Fruit fly (Drosophila melanogaster) whole organism, embryonic: Measurements from ENCODE around the gene DENR.

ENCODE experiments used
- ATbp ChIP-seq: fragments of 200-800 bp; sonication (Bioruptor generic); optimal IDR thresholded peaks from 2 replicates; lab custom pipeline; 2017; ENCODE audit warnings: missing biosample characterization, mild to moderate bottlenecking, missing genetic modification characterization, missing genetic modification reagents
- CG10209 ChIP-seq: fragments of 200-800 bp; sonication (Bioruptor generic); optimal IDR thresholded peaks from 3 replicates; lab custom pipeline; 2017; ENCODE audit warnings: missing biosample characterization, mild to moderate bottlenecking, missing genetic modification characterization, missing genetic modification reagents
- CG10267 ChIP-seq: fragments of 200-800 bp; sonication (Bioruptor generic); optimal IDR thresholded peaks from 2 replicates; lab custom pipeline; 2018; ENCODE audit warnings: missing biosample characterization, mild to moderate bottlenecking, missing genetic modification characterization, moderate library complexity
- CG10543 ChIP-seq: fragments of 200-800 bp; sonication (Bioruptor generic); optimal IDR thresholded peaks from 3 replicates; lab custom pipeline; 2017; ENCODE audit warnings: missing biosample characterization, mild to moderate bottlenecking, missing genetic modification characterization, moderate library complexity
- CG12071 ChIP-seq: fragments of 200-800 bp; sonication (Bioruptor generic); optimal IDR thresholded peaks from 3 replicates; lab custom pipeline; 2018; ENCODE audit warnings: missing biosample characterization, mild to moderate bottlenecking, missing genetic modification characterization
- CG12769 ChIP-seq: fragments of 200-800 bp; sonication (Bioruptor generic); optimal IDR thresholded peaks from 2 replicates; lab custom pipeline; 2019; ENCODE audit warnings: missing biosample characterization, mild to moderate bottlenecking, missing genetic modification characterization, moderate library complexity
- CG13296 ChIP-seq: fragments of 200-800 bp; sonication (Bioruptor generic); optimal IDR thresholded peaks from 3 replicates; lab custom pipeline; 2018; ENCODE audit warnings: missing biosample characterization, mild to moderate bottlenecking, missing genetic modification characterization
- CG13894 ChIP-seq: fragments of 200-800 bp; sonication (Bioruptor generic); optimal IDR thresholded peaks from 3 replicates; lab custom pipeline; 2018; ENCODE audit warnings: missing biosample characterization, mild to moderate bottlenecking, missing genetic modification characterization, moderate library complexity
- CG14014 ChIP-seq: fragments of 200-800 bp; sonication (Bioruptor generic); IDR thresholded peaks from 2 replicates; pipeline ENCODE4 v1.3.6; 2022; ENCODE audit warnings: missing biosample characterization, missing genetic modification characterization
- CG15011 ChIP-seq: fragments of 200-800 bp; sonication (Bioruptor generic); optimal IDR thresholded peaks from 3 replicates; lab custom pipeline; 2018; ENCODE audit warnings: missing biosample characterization, mild to moderate bottlenecking, missing genetic modification characterization
- CG15269 ChIP-seq: fragments of 200-800 bp; sonication (Bioruptor generic); optimal IDR thresholded peaks from 2 replicates; lab custom pipeline; 2018; ENCODE audit warnings: missing biosample characterization, mild to moderate bottlenecking, missing genetic modification characterization, moderate library complexity
- CG1647 ChIP-seq: fragments of 200-800 bp; sonication (Bioruptor generic); optimal IDR thresholded peaks from 3 replicates; lab custom pipeline; 2016; ENCODE audit warnings: missing biosample characterization, missing genetic modification characterization
- CG1832 ChIP-seq: fragments of 200-800 bp; sonication (Bioruptor generic); optimal IDR thresholded peaks from 2 replicates; lab custom pipeline; 2017; ENCODE audit warnings: missing biosample characterization, mild to moderate bottlenecking, missing genetic modification characterization, inconsistent platforms
- CG2129 ChIP-seq: fragments of 200-800 bp; sonication (Bioruptor generic); IDR thresholded peaks from 2 replicates; pipeline ENCODE4 v1.3.6; 2022; ENCODE audit warnings: missing biosample characterization, missing genetic modification characterization; ENCODE audit not compliant: partially characterized antibody
- CG2678 ChIP-seq: fragments of 200-800 bp; sonication (Bioruptor generic); optimal IDR thresholded peaks from 3 replicates; lab custom pipeline; 2019; ENCODE audit warnings: missing biosample characterization, mild to moderate bottlenecking, missing genetic modification characterization, moderate library complexity
- CG31224 ChIP-seq: fragments of 200-800 bp; sonication (Bioruptor generic); IDR thresholded peaks from 2 replicates; pipeline ENCODE4 v1.3.6; 2022; ENCODE audit warnings: missing biosample characterization, missing genetic modification characterization
- CG3281 ChIP-seq: fragments of 200-800 bp; sonication (Bioruptor generic); optimal IDR thresholded peaks from 3 replicates; lab custom pipeline; 2017; ENCODE audit warnings: missing biosample characterization, mild to moderate bottlenecking, missing genetic modification characterization
- CG3407 ChIP-seq: fragments of 200-800 bp; sonication (Bioruptor generic); optimal IDR thresholded peaks from 2 replicates; lab custom pipeline; 2018; ENCODE audit warnings: missing biosample characterization, mild to moderate bottlenecking, missing genetic modification characterization
- CG4360 ChIP-seq: fragments of 200-800 bp; sonication (Bioruptor generic); IDR thresholded peaks from 2 replicates; pipeline ENCODE4 v1.3.6; 2022; ENCODE audit warnings: missing biosample characterization, missing genetic modification characterization
- CG4707 ChIP-seq: fragments of 200-800 bp; sonication (Bioruptor generic); optimal IDR thresholded peaks from 2 replicates; lab custom pipeline; 2018; ENCODE audit warnings: missing biosample characterization, mild to moderate bottlenecking, missing genetic modification characterization, moderate library complexity
- CG6175 ChIP-seq: fragments of 200-800 bp; sonication (Bioruptor generic); IDR thresholded peaks from 3 replicates; pipeline ENCODE4 v1.3.6; 2022; ENCODE audit warnings: missing biosample characterization, missing genetic modification characterization
- CG8359 ChIP-seq: fragments of 200-800 bp; sonication (Bioruptor generic); optimal IDR thresholded peaks from 2 replicates; lab custom pipeline; 2017; ENCODE audit warnings: missing biosample characterization, mild to moderate bottlenecking, missing genetic modification characterization, borderline replicate concordance
- CG8765 ChIP-seq: fragments of 200-800 bp; sonication (Bioruptor generic); IDR thresholded peaks from 2 replicates; pipeline ENCODE4 v1.3.6; 2022; ENCODE audit warnings: missing biosample characterization, missing genetic modification characterization
- Fer1 ChIP-seq: fragments of 200-800 bp; sonication (Bioruptor generic); optimal IDR thresholded peaks from 2 replicates; lab custom pipeline; 2017; ENCODE audit warnings: missing biosample characterization, mild to moderate bottlenecking, missing genetic modification characterization
- Fer3 ChIP-seq: fragments of 200-800 bp; sonication (Bioruptor generic); optimal IDR thresholded peaks from 2 replicates; lab custom pipeline; 2018; ENCODE audit warnings: missing biosample characterization, mild to moderate bottlenecking, missing genetic modification characterization, moderate library complexity
- HLH54F ChIP-seq: fragments of 200-800 bp; sonication (Bioruptor generic); optimal IDR thresholded peaks from 3 replicates; lab custom pipeline; 2016; ENCODE audit warnings: missing biosample characterization, missing genetic modification characterization
- Hr3 ChIP-seq: fragments of 200-800 bp; sonication (Bioruptor generic); optimal IDR thresholded peaks from 3 replicates; lab custom pipeline; 2016; ENCODE audit warnings: missing biosample characterization, missing genetic modification characterization
- Med ChIP-seq: fragments of 200-800 bp; sonication (Bioruptor generic); peaks from one replicate; lab custom pipeline; 2016; ENCODE audit warnings: missing biosample characterization, missing genetic modification characterization, mild to moderate bottlenecking, inconsistent platforms, moderate library complexity
- Meics ChIP-seq: fragments of 200-800 bp; sonication (Bioruptor generic); optimal IDR thresholded peaks from 2 replicates; lab custom pipeline; 2017; ENCODE audit warnings: missing biosample characterization, mild to moderate bottlenecking, missing genetic modification characterization
- Nf-YA ChIP-seq: fragments of 200-800 bp; sonication (Bioruptor generic); IDR thresholded peaks from 2 replicates; pipeline ENCODE4 v1.3.6; 2022; ENCODE audit warnings: missing biosample characterization, missing genetic modification characterization
- PHDP ChIP-seq: fragments of 200-800 bp; sonication (Bioruptor generic); optimal IDR thresholded peaks from 3 replicates; lab custom pipeline; 2018; ENCODE audit warnings: missing biosample characterization, mild to moderate bottlenecking, missing genetic modification characterization, moderate library complexity
- Rx ChIP-seq: fragments of 200-800 bp; sonication (Bioruptor generic); IDR thresholded peaks from 2 replicates; pipeline ENCODE4 v1.3.6; 2022; ENCODE audit warnings: missing biosample characterization, missing genetic modification characterization
- Sry-δ ChIP-seq: fragments of 200-800 bp; sonication (Bioruptor generic); optimal IDR thresholded peaks from 2 replicates; lab custom pipeline; 2016; ENCODE audit warnings: missing biosample characterization, missing genetic modification characterization
- aop ChIP-seq: fragments of 200-800 bp; sonication (Bioruptor generic); IDR thresholded peaks from 2 replicates; pipeline ENCODE4 v1.3.6; 2022; ENCODE audit warnings: missing biosample characterization, missing genetic modification characterization
- ato ChIP-seq: fragments of 200-800 bp; sonication (Bioruptor generic); IDR thresholded peaks from 2 replicates; pipeline ENCODE4 v1.3.6; 2022; ENCODE audit warnings: missing biosample characterization, missing genetic modification characterization; ENCODE audit not compliant: partially characterized antibody
- bigmax ChIP-seq: fragments of 200-800 bp; sonication (Bioruptor generic); optimal IDR thresholded peaks from 2 replicates; lab custom pipeline; 2018; ENCODE audit warnings: missing biosample characterization, mild to moderate bottlenecking, missing genetic modification characterization
- chinmo ChIP-seq: fragments of 200-800 bp; sonication (Bioruptor generic); IDR thresholded peaks from 4 replicates; pipeline ENCODE4 v1.3.6; 2022; ENCODE audit warnings: missing biosample characterization, missing genetic modification characterization; ENCODE audit not compliant: partially characterized antibody
- crol ChIP-seq: fragments of 200-800 bp; sonication (Bioruptor generic); IDR thresholded peaks from 2 replicates; pipeline ENCODE4 v1.3.6; 2022; ENCODE audit warnings: missing biosample characterization, missing genetic modification characterization
- cwo ChIP-seq: fragments of 200-800 bp; sonication (Bioruptor generic); optimal IDR thresholded peaks from 3 replicates; lab custom pipeline; 2017; ENCODE audit warnings: missing biosample characterization, missing genetic modification characterization, mild to moderate bottlenecking, moderate library complexity, missing genetic modification reagents
- mirr ChIP-seq: fragments of 200-800 bp; sonication (Bioruptor generic); optimal IDR thresholded peaks from 3 replicates; lab custom pipeline; 2018; ENCODE audit warnings: missing biosample characterization, mild to moderate bottlenecking, missing genetic modification characterization
- p53 ChIP-seq: fragments of 200-800 bp; sonication (Bioruptor generic); optimal IDR thresholded peaks from 2 replicates; lab custom pipeline; 2016; ENCODE audit warnings: missing biosample characterization, missing genetic modification characterization
- schlank ChIP-seq: fragments of 200-800 bp; sonication (Bioruptor generic); optimal IDR thresholded peaks from 2 replicates; lab custom pipeline; 2018; ENCODE audit warnings: missing biosample characterization, mild to moderate bottlenecking, missing genetic modification characterization
- sd ChIP-seq: fragments of 200-800 bp; sonication (Bioruptor generic); optimal IDR thresholded peaks from 3 replicates; lab custom pipeline; 2018; ENCODE audit warnings: missing biosample characterization, mild to moderate bottlenecking, missing genetic modification characterization, moderate library complexity
- sisA ChIP-seq: fragments of 200-800 bp; sonication (Bioruptor generic); IDR thresholded peaks from 2 replicates; pipeline ENCODE4 v1.3.6; 2022; ENCODE audit warnings: missing biosample characterization, missing genetic modification characterization
- tio ChIP-seq: fragments of 200-800 bp; sonication (Bioruptor generic); optimal IDR thresholded peaks from 2 replicates; lab custom pipeline; 2017; ENCODE audit warnings: missing biosample characterization, missing genetic modification characterization, inconsistent platforms
- vfl ChIP-seq: fragments of 200-800 bp; sonication (Bioruptor generic); optimal IDR thresholded peaks from 2 replicates; lab custom pipeline; 2016; ENCODE audit warnings: missing biosample characterization, missing genetic modification characterization
- zen ChIP-seq: fragments of 200-800 bp; sonication (Bioruptor generic); optimal IDR thresholded peaks from 3 replicates; lab custom pipeline; 2018; ENCODE audit warnings: missing biosample characterization, mild to moderate bottlenecking, missing genetic modification characterization, moderate library complexity
- zfh1 ChIP-seq: fragments of 200-800 bp; sonication (Bioruptor generic); IDR thresholded peaks from 3 replicates; pipeline ENCODE4 v1.3.6; 2022; ENCODE audit warnings: missing biosample characterization, missing genetic modification characterization

Gene DENR

DNA sequence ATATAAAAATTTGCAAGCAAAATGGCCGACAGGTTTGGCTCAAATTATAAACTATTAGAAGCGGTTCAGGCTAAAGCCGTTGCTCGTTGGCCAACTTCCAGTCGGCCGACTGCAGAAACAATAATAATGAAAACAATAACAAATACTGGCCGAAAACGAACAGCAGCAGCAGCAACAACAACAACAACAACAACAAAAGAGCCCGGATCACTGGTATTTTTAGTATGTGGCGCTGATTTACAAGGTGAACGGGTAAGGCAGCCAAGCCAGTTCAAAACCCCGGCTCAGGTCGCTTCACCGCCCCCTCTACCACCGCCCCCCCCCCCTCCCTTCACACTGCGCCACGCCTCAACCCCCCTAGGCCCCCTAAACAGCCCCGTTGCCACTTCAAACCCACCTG, 13.9 kb upstream of the DENR start:
- TF ChIP-seq chinmo (GFP tag; lab: Robert Waterston, UW), result peak; percentile 97
- peak; percentile 34; the same call in 1 of the 2 replicates for TF ChIP-seq CG4360 (GFP tag; lab: Robert Waterston, UW)
- TF ChIP-seq Sry-δ, result no peak
- TF ChIP-seq sd (tag; lab: Kevin White, UChicago), result peak; percentile 87
- peak; percentile 33 for TF ChIP-seq CG13894
- TF ChIP-seq crol (GFP tag; lab: Robert Waterston, UW), result peak; percentile 82
- TF ChIP-seq ato (GFP tag; lab: Robert Waterston, UW), result no peak
- TF ChIP-seq CG2678, result no peak
- no peak for TF ChIP-seq vfl (GFP tag; lab: Kevin White, UChicago)
- TF ChIP-seq Rx, result no peak
- 0 out of 3 replicates have a peak, but pooled peaks have one; percentile 40 for TF ChIP-seq CG6175 (GFP tag; lab: Robert Waterston, UW)
- TF ChIP-seq CG15269 (tag; lab: Kevin White, UChicago), result no peak
- TF ChIP-seq Fer3, result no peak
- no peak for TF ChIP-seq CG1647 (GFP tag; lab: Kevin White, UChicago)
- peak; percentile 21 for TF ChIP-seq CG12769 (tag; lab: Kevin White, UChicago)
- TF ChIP-seq CG2129, result no peak
- TF ChIP-seq cwo (GFP tag; lab: Kevin White, UChicago), result peak; percentile 39

DNA sequence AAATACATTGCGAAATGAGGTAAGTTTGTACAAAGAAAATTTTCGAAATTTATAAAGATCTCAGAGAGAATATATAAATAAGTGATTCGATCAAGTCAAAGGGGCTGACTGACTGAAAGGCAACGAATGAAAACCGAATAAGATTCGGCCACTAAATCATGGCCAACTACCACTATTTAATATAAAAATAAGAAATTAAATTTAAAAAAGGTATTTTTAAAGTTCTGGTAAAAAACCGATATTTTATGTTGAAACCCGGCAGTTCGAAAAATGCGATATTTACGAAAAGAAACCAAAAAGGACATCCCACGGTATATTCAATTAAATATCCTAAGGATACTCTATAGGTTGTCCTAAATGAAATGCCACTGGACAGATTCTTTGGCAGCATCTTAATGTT, 10.7 kb upstream of the DENR start, which contains the start of gene CG33252:
TSS of gene CG33252 (minus strand) at position 101 of the 400 bp plus-strand sequence.
- TF ChIP-seq CG4707 (GFP tag; lab: Kevin White, UChicago) (no peak), CG8359 (GFP tag; lab: Kevin White, UChicago) (no peak), CG15011 (GFP tag; lab: Kevin White, UChicago) (no peak), CG1832 (GFP tag; lab: Kevin White, UChicago) (no peak), sisA (no peak), p53 (GFP tag; lab: Kevin White, UChicago) (no peak), Hr3 (GFP tag; lab: Kevin White, UChicago) (no peak), bigmax (GFP tag; lab: Kevin White, UChicago) (no peak), CG10267 (no peak), aop (GFP tag; lab: Robert Waterston, UW) (no peak), CG3407 (no peak), CG31224 (GFP tag; lab: Robert Waterston, UW) (no peak), tio (GFP tag; lab: Kevin White, UChicago) (no peak), CG8765 (GFP tag; lab: Robert Waterston, UW) (no peak)

DNA sequence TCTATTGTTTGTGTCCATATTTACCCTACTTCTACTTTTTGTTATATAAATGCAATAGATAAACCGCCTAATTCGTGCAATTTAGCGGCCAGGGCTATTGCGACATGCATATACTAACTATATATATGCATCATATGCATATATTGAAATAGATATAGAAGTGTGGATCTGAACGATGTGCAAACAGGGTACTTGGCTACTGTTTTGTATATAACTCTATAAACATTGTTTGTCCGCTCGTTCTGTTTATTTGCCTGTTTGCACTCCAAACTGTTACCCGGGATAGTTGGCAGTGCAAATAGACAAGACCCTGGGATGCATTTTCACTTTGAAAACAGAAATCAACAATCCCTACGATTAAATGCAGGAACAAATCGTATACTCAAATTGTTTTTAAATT, 6.7 kb upstream of the DENR start:
- TF ChIP-seq Med (GFP tag; lab: Kevin White, UChicago) (peak; percentile 28), HLH54F (GFP tag; lab: Kevin White, UChicago) (no peak)
- TF ChIP-seq, all 482 proteins: peak for 1

DNA sequence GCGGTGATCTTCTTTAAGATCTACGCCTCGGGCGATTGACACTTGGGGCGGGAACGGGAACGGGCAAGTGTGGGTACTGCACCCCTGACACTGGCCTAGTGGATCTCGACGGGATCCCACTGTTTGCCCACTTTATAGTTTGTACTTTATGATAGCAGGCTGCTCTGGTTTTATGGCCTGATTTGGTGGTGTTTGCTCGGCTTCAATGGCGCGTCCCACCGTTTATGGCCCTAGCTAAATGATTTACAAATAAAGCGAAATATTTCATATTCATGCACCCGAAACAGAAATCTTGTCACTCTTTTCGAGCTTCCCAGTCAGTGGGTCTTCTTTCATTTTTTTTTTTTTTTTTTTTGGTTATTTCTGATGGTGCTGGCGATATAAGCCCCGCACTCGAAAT, 4.2 kb upstream of the DENR start:
- TF ChIP-seq zen (no peak), CG12071 (GFP tag; lab: Kevin White, UChicago) (no peak), Nf-YA (no peak), mirr (peak; percentile 2), CG10209 (GFP tag; lab: Kevin White, UChicago) (no peak), Fer1 (GFP tag; lab: Kevin White, UChicago) (peak; percentile 46), PHDP (tag; lab: Kevin White, UChicago) (peak; percentile 41), CG10543 (GFP tag; lab: Kevin White, UChicago) (peak; percentile 2), schlank (tag; lab: Kevin White, UChicago) (peak; percentile 32), Meics (GFP tag; lab: Kevin White, UChicago) (peak; percentile 10), ATbp (GFP tag; lab: Kevin White, UChicago) (peak; percentile 35), CG13296 (GFP tag; lab: Kevin White, UChicago) (peak; percentile 57), zfh1 (GFP tag; lab: Robert Waterston, UW) (no peak), CG14014 (GFP tag; lab: Robert Waterston, UW) (peak; percentile 12; the same call in 1 of the 2 replicates), CG3281 (peak; percentile 45)
